Worm (Caenorhabditis elegans): ENCODE measurements around the gene F11A5.9.

- TF ChIP-seq W03F9.2 (tag; optimal IDR thresholded peaks at IDR 0.05) (no peak), dao-5 (tag; optimal IDR thresholded peaks at IDR 0.05) (no peak)
Measured at ce11 chrV:16175757-16176156, 38.9 kb upstream of the F11A5.9 start, which contains the start of gene cyp-33D1.
